Fruit fly (Drosophila melanogaster) whole organism, embryonic: ENCODE data around the gene CG1213.

ENCODE experiments used
- CG2875 ChIP-seq: fragments of 200-800 bp; sonication (Bioruptor generic); optimal IDR thresholded peaks from 2 replicates; lab custom pipeline; 2017; ENCODE audit warnings: missing biosample characterization, mild to moderate bottlenecking, missing genetic modification characterization, missing genetic modification reagents
- Doc2 ChIP-seq: fragments of 200-800 bp; sonication (Bioruptor generic); IDR thresholded peaks from 2 replicates; pipeline ENCODE4 v1.3.6; 2022; ENCODE audit warnings: missing biosample characterization, missing genetic modification characterization
- Hmr ChIP-seq: fragments of 200-800 bp; sonication (Bioruptor generic); optimal IDR thresholded peaks from 3 replicates; lab custom pipeline; 2017; ENCODE audit warnings: mild to moderate bottlenecking, missing biosample characterization, missing genetic modification reagents, missing genetic modification characterization
- Hr78 ChIP-seq, 2 experiments: fragments of 200-800 bp in 1 of 2; fragments of >200 bp in 1 of 2; sonication (Bioruptor generic) in 1 of 2; optimal IDR thresholded peaks; 2 replicates each; lab custom pipeline; 2017 to 2019; ENCODE audit warnings: missing biosample characterization in 2 of 2, missing genetic modification characterization in 2 of 2, mild to moderate bottlenecking in 1 of 2, moderate library complexity in 1 of 2
- Nf-YC ChIP-seq: fragments of 200-800 bp; optimal IDR thresholded peaks from 3 replicates; lab custom pipeline; 2019; ENCODE audit warnings: missing biosample characterization, mild to moderate bottlenecking, missing genetic modification characterization, moderate library complexity
- Six4 ChIP-seq: fragments of 200-800 bp; sonication (Bioruptor generic); optimal IDR thresholded peaks from 2 replicates; lab custom pipeline; 2016; ENCODE audit warnings: missing biosample characterization, missing genetic modification characterization
- br ChIP-seq: fragments of >200 bp; optimal IDR thresholded peaks from 2 replicates; lab custom pipeline; 2017
- gsb-n ChIP-seq: fragments of 200-800 bp; sonication (Bioruptor generic); optimal IDR thresholded peaks from 3 replicates; lab custom pipeline; 2018; ENCODE audit warnings: missing biosample characterization, mild to moderate bottlenecking, missing genetic modification characterization
- rib ChIP-seq: fragments of 200-800 bp; sonication (Bioruptor generic); IDR thresholded peaks from 2 replicates; pipeline ENCODE4 v1.3.6; 2022; ENCODE audit warnings: missing biosample characterization, missing genetic modification characterization
- sisA ChIP-seq: fragments of 200-800 bp; sonication (Bioruptor generic); IDR thresholded peaks from 2 replicates; pipeline ENCODE4 v1.3.6; 2022; ENCODE audit warnings: missing biosample characterization, missing genetic modification characterization
- sr ChIP-seq: fragments of 200-800 bp; sonication (Bioruptor generic); IDR thresholded peaks from 3 replicates; pipeline ENCODE4 v1.3.6; 2022; ENCODE audit warnings: missing biosample characterization, missing genetic modification characterization

- TF ChIP-seq Nf-YC (tag; lab: Kevin White, UChicago) (no peak), gsb-n (tag; lab: Kevin White, UChicago) (no peak), sr (GFP tag; lab: Robert Waterston, UW) (no peak), sisA (no peak), br (lab: Kevin White, UChicago) (no peak), Hmr (GFP tag; lab: Kevin White, UChicago) (no peak), Hr78 (GFP tag; optimal IDR thresholded peaks at IDR 0.05; lab: Kevin White, UChicago) (no peak), Six4 (GFP tag; lab: Kevin White, UChicago) (no peak), rib (no peak), CG2875 (GFP tag; lab: Kevin White, UChicago) (no peak), Doc2 (GFP tag; lab: Robert Waterston, UW) (no peak)
Observed at dm6 chr3R:5840870-5841269, at the start of gene CG1213.
